Fruit fly (Drosophila melanogaster): ENCODE data around the gene Tango10.
A peak's percentile ranks its signal among the peaks of the same experiment; 100 is the strongest.

Gene Tango10

dm6 chrX:11714529-11715262, 5.3 kb upstream of the Tango10 start (continued):
- peak; percentile 80 for TF ChIP-seq lmd (GFP tag; IDR thresholded peaks at IDR 0.05)
- peak; percentile 10 for TF ChIP-seq pnt (GFP tag; optimal IDR thresholded peaks at IDR 0.05)
- TF ChIP-seq Lhr (GFP tag; optimal IDR thresholded peaks at IDR 0.05) = peak; percentile 40
- peak; percentile 27 for TF ChIP-seq lbe (GFP tag; optimal IDR thresholded peaks at IDR 0.05)
- no peak for TF ChIP-seq Hand (GFP tag; optimal IDR thresholded peaks at IDR 0.05)
- TF ChIP-seq CG13775 (GFP tag; optimal IDR thresholded peaks at IDR 0.05) = peak; percentile 59
- TF ChIP-seq toy (GFP tag; IDR thresholded peaks at IDR 0.05) = peak; percentile 58; the same call in 1 of the 2 replicates
- no peak for TF ChIP-seq exex (tag; optimal IDR thresholded peaks at IDR 0.05)
- no peak for TF ChIP-seq Elba2 (GFP tag; optimal IDR thresholded peaks at IDR 0.05)
- peak; percentile 50 for TF ChIP-seq ind (GFP tag; optimal IDR thresholded peaks at IDR 0.05)
- TF ChIP-seq CG11696 (GFP tag; IDR thresholded peaks at IDR 0.05) = 0 out of 2 replicates have a peak, but pooled peaks have one; percentile 44
- TF ChIP-seq kay (GFP tag; optimal IDR thresholded peaks at IDR 0.05) = no peak
- no peak for TF ChIP-seq ham (GFP tag; IDR thresholded peaks at IDR 0.05)
- TF ChIP-seq Hmx (GFP tag; optimal IDR thresholded peaks at IDR 0.05) = no peak
- TF ChIP-seq E2f1 (GFP tag; IDR thresholded peaks at IDR 0.05) = peak; percentile 41
- TF ChIP-seq CG9797 (GFP tag; optimal IDR thresholded peaks at IDR 0.05) = peak; percentile 3
- peak; percentile 62 for TF ChIP-seq CG13296 (GFP tag; optimal IDR thresholded peaks at IDR 0.05)
- TF ChIP-seq CG17802 (tag; optimal IDR thresholded peaks at IDR 0.05) = peak; percentile 6
- TF ChIP-seq CG11695 (GFP tag; IDR thresholded peaks at IDR 0.05) = peak; percentile 75
- no peak for TF ChIP-seq dimm (GFP tag; IDR thresholded peaks at IDR 0.05)
- peak; percentile 40 for TF ChIP-seq Kr (GFP tag; optimal IDR thresholded peaks at IDR 0.05)
- peak; percentile 64 for TF ChIP-seq CG12071 (GFP tag; optimal IDR thresholded peaks at IDR 0.05)
- no peak for TF ChIP-seq Dfd (GFP tag; optimal IDR thresholded peaks at IDR 0.05)
- TF ChIP-seq CG17612 (GFP tag; IDR thresholded peaks at IDR 0.05) = no peak
- TF ChIP-seq HmgZ (tag; optimal IDR thresholded peaks at IDR 0.05) = peak; percentile 72
- 0 out of 2 replicates have a peak, but pooled peaks have one; percentile 39 for TF ChIP-seq CG32767 (GFP tag; IDR thresholded peaks at IDR 0.05)
- TF ChIP-seq CG7963 (GFP tag; IDR thresholded peaks at IDR 0.05; ENCODE audit: partially characterized antibody) = 0 out of 3 replicates have a peak, but pooled peaks have one; percentile 57
- peak; percentile 78 for TF ChIP-seq CG7987 (GFP tag; optimal IDR thresholded peaks at IDR 0.05)
- peak; percentile 76 for TF ChIP-seq dm (GFP tag; optimal IDR thresholded peaks at IDR 0.05)
- TF ChIP-seq Ets65A (GFP tag) = peak; percentile 97
- TF ChIP-seq nerfin-1 (tag; optimal IDR thresholded peaks at IDR 0.05) = peak; percentile 63
- TF ChIP-seq Ravus (GFP tag; IDR thresholded peaks at IDR 0.05) = no peak
- peak; percentile 85 for TF ChIP-seq da (GFP tag; optimal IDR thresholded peaks at IDR 0.05)
- TF ChIP-seq HmgD (GFP tag; optimal IDR thresholded peaks at IDR 0.05) = no peak
- peak; percentile 52 for TF ChIP-seq disco-r (GFP tag; optimal IDR thresholded peaks at IDR 0.05)
- TF ChIP-seq mld (GFP tag; IDR thresholded peaks at IDR 0.05; ENCODE audit: partially characterized antibody) = no peak
- TF ChIP-seq CG30403 (GFP tag; optimal IDR thresholded peaks at IDR 0.05) = peak; percentile 46
- TF ChIP-seq CG15011 (GFP tag; optimal IDR thresholded peaks at IDR 0.05) = peak; percentile 38
- no peak for TF ChIP-seq CG17186 (GFP tag; optimal IDR thresholded peaks at IDR 0.05)
- no peak for TF ChIP-seq br (optimal IDR thresholded peaks at IDR 0.05)
- TF ChIP-seq TFAM (GFP tag; optimal IDR thresholded peaks at IDR 0.05) = no peak
- peak; percentile 59 for TF ChIP-seq H2.0 (GFP tag; IDR thresholded peaks at IDR 0.05)
- peak; percentile 87 for TF ChIP-seq CG11456 (GFP tag; IDR thresholded peaks at IDR 0.05)
- peak; percentile 43; the same call in 1 of the 2 replicates for TF ChIP-seq CG8765 (GFP tag; IDR thresholded peaks at IDR 0.05)
- TF ChIP-seq eyg (GFP tag; optimal IDR thresholded peaks at IDR 0.05) = peak; percentile 65
- peak; percentile 37 for TF ChIP-seq MESR4 (GFP tag; optimal IDR thresholded peaks at IDR 0.05)
